Worm (Caenorhabditis elegans): ENCODE results near the gene C25H3.10.

DNA sequence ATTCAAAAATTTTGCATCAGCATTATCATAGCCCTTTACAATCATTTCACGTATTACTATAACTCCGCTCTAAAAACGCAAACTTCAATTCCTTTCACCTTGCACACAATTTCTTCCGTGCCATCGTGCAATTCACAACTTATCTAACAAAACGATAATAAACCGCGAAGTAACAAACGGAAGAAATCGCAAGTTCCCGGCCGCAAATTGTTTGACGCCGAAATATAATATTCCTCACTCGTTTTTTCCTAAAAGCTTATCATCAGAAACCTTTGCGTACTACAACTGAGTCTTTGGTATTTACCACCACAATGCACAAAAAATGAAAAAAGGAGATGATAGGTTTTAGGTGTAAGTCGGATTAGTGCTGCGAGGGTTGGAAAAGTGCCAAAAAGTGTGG is 48.5 kb upstream of the C25H3.10 start:
- TF ChIP-seq dve-1 (tag; optimal IDR thresholded peaks at IDR 0.05) (no peak), ceh-34 (tag; optimal IDR thresholded peaks at IDR 0.05) (no peak)
